Fruit fly (Drosophila melanogaster) whole organism: ENCODE data around the gene CG2604.
A peak's percentile ranks its signal among the peaks of the same experiment; 100 is the strongest.

Experiments used
- CG8478 ChIP-seq: fragments of >200 bp; optimal IDR thresholded peaks from 2 replicates; lab custom pipeline; 2018; ENCODE audit warnings: inconsistent platforms
- EcR ChIP-seq, 2 experiments: fragments of >200 bp; optimal IDR thresholded peaks; 2 replicates each; lab custom pipeline; 2017; ENCODE audit warnings: missing biosample characterization in 2 of 2, missing genetic modification characterization in 2 of 2, missing genetic modification reagents in 2 of 2
- pan ChIP-seq: fragments of >200 bp; optimal IDR thresholded peaks from 2 replicates; lab custom pipeline; 2017

DNA sequence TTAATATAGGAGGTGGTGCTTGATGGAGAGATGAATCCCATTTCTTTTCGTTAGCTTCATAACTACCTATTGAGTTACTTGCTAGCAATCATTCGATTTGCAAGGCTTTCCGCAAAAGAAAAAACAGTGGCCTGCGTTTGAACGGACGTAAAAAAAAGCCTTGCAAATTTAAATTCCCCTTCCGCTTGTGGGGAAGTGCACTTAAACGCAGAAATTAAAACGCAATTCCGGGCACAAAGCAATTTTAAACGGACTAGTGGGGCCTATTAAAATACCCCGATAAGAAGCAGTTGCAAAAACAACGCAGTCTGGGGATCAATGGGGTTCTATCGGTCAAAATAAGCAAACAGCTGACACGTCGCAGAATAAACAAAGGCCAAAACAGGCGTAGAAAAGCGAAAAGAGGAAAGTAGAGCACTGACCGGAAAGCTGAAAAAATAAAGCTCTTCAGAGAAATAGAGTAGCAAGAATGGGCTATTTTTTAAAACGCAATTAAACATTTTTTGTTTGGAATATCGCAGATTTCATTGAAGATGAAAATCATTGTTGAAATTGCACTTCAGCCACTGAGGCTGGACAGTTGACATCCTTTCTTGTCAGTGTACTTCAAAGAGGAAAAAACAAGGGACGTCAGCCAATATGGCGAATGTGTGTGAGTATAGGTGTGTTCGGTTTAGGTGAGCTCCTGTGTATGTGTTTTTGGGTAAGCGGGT lies 27.5 kb upstream of the CG2604 start:
- TF ChIP-seq CG8478 (lab: Kevin White, UChicago) = no peak
- peak in 1 of 2 experiments; percentile 13 for TF ChIP-seq EcR (GFP tag; optimal IDR thresholded peaks at IDR 0.05; lab: Kevin White, UChicago)
- TF ChIP-seq pan (lab: Kevin White, UChicago) = no peak
